Worm (Caenorhabditis elegans) whole organism, mixed stage, embryonic: Measurements from ENCODE around the gene nep-16.

ENCODE experiments used
- ces-1 ChIP-seq: fragments of 150-350 bp; optimal IDR thresholded peaks from 2 replicates; lab custom pipeline; 2014; ENCODE audit warnings: missing biosample characterization, missing genetic modification reagents, missing genetic modification characterization
- elt-3 ChIP-seq: fragments of 150-350 bp; optimal IDR thresholded peaks from 2 replicates; lab custom pipeline; 2014; ENCODE audit warnings: missing biosample characterization, missing genetic modification characterization
- ham-2 ChIP-seq: fragments of 200-800 bp; sonication (Bioruptor generic); optimal IDR thresholded peaks from 2 replicates; lab custom pipeline; 2018; ENCODE audit warnings: mild to moderate bottlenecking, missing genetic modification characterization, missing compliant biosample characterization
- hlh-1 ChIP-seq: fragments of 150-350 bp; optimal IDR thresholded peaks from 2 replicates; lab custom pipeline; 2014; ENCODE audit warnings: missing biosample characterization, missing genetic modification reagents, missing genetic modification characterization
- lin-13 ChIP-seq: fragments of 150-350 bp; optimal IDR thresholded peaks from 2 replicates; lab custom pipeline; 2014; ENCODE audit warnings: missing biosample characterization, missing genetic modification characterization
- mab-5 ChIP-seq: fragments of 150-350 bp; optimal IDR thresholded peaks from 2 replicates; lab custom pipeline; 2014; ENCODE audit warnings: missing biosample characterization, missing genetic modification characterization
- nhr-12 ChIP-seq: fragments of 150-350 bp; optimal IDR thresholded peaks from 2 replicates; lab custom pipeline; 2014; ENCODE audit warnings: missing biosample characterization, missing genetic modification characterization
- nhr-76 ChIP-seq: sonication (generic microtip); optimal IDR thresholded peaks from 2 replicates; lab custom pipeline; 2017; ENCODE audit warnings: missing biosample characterization, missing genetic modification characterization
- snpc-4 ChIP-seq: fragments of 150-350 bp; optimal IDR thresholded peaks from 2 replicates; lab custom pipeline; 2014; ENCODE audit warnings: missing biosample characterization, missing genetic modification characterization
- sptf-1 ChIP-seq: sonication (generic microtip); optimal IDR thresholded peaks from 2 replicates; lab custom pipeline; 2017; ENCODE audit warnings: mild to moderate bottlenecking, missing genetic modification characterization, moderate library complexity, missing compliant biosample characterization
- unc-62 ChIP-seq: fragments of 150-350 bp; optimal IDR thresholded peaks from 2 replicates; lab custom pipeline; 2014; ENCODE audit warnings: missing biosample characterization, missing genetic modification reagents, missing genetic modification characterization

DNA sequence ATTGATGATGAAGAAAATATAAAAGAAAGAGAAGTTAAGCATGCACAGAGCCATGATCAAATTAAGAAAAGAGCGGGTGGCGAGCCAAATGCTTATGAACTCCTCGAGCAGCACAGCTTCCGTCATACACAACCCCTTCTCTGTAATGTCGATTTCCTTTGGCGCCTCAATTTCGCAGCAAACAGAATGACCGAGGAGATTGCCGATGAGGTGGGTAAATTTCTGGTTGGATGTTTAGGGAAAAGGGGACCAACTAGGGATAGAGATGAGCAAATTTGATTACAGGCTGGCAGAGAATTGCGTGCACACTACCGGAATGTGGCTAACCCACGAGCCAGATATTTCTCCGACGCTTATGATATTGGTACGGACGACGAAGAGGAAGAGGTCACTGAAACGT lies 36.2 kb downstream of the nep-16 start:
- TF ChIP-seq unc-62 (GFP tag; lab: Kevin White, UChicago) = no peak
- TF ChIP-seq mab-5 = no peak
- TF ChIP-seq sptf-1 (tag; lab: Kevin White, UChicago) = no peak
- no peak for TF ChIP-seq lin-13 (tag; lab: Kevin White, UChicago)
- TF ChIP-seq elt-3 = no peak
- TF ChIP-seq snpc-4 (tag; lab: Kevin White, UChicago) = no peak
- no peak for TF ChIP-seq ham-2 (GFP tag; lab: Kevin White, UChicago)
- TF ChIP-seq hlh-1 (tag; lab: Kevin White, UChicago) = no peak
- no peak for TF ChIP-seq nhr-12
- no peak for TF ChIP-seq nhr-76
- peak; percentile 79 for TF ChIP-seq ces-1 (GFP tag; lab: Kevin White, UChicago)
